Fruit fly (Drosophila melanogaster) whole organism, wandering third instar larva: Measurements from ENCODE around the gene CG7766.

Experiments
- CG9705 ChIP-seq: fragments of 200-800 bp; sonication (Bioruptor generic); optimal IDR thresholded peaks from 2 replicates; lab custom pipeline; 2018; ENCODE audit warnings: missing biosample characterization, mild to moderate bottlenecking, missing genetic modification characterization
- CrebA ChIP-seq: fragments of 200-800 bp; sonication (Bioruptor generic); optimal IDR thresholded peaks from 2 replicates; lab custom pipeline; 2016; ENCODE audit warnings: missing biosample characterization, mild to moderate bottlenecking, missing genetic modification characterization, borderline replicate concordance
- Dfd ChIP-seq: fragments of >200 bp; optimal IDR thresholded peaks from 2 replicates; lab custom pipeline; 2017; ENCODE audit warnings: missing biosample characterization, missing genetic modification characterization
- Dif ChIP-seq: fragments of 200-275, 200-300 bp; sonication (Bioruptor generic); optimal IDR thresholded peaks from 2 replicates; lab custom pipeline; 2018; ENCODE audit warnings: missing biosample characterization, missing genetic modification characterization; ENCODE audit not compliant: partially characterized antibody
- GATAd ChIP-seq: sonication (Bioruptor generic); optimal IDR thresholded peaks from 2 replicates; lab custom pipeline; 2016; ENCODE audit warnings: missing biosample characterization, missing genetic modification characterization
- HLH106 ChIP-seq: fragments of 200-800 bp; optimal IDR thresholded peaks from 3 replicates; lab custom pipeline; 2019; ENCODE audit warnings: missing biosample characterization, mild to moderate bottlenecking, missing genetic modification characterization, moderate library complexity
- Hnf4 ChIP-seq: fragments of 200-800 bp; sonication (Bioruptor generic); optimal IDR thresholded peaks from 2 replicates; lab custom pipeline; 2016; ENCODE audit warnings: missing biosample characterization, mild to moderate bottlenecking, missing genetic modification characterization
- Hr83 ChIP-seq: fragments of 200-300 bp; sonication (Bioruptor generic); optimal IDR thresholded peaks from 2 replicates; lab custom pipeline; 2016; ENCODE audit warnings: missing biosample characterization, mild to moderate bottlenecking, missing genetic modification characterization, moderate library complexity; ENCODE audit not compliant: poor library complexity, severe bottlenecking
- Jra ChIP-seq: sonication (Bioruptor generic); optimal IDR thresholded peaks from 2 replicates; lab custom pipeline; 2016; ENCODE audit warnings: missing biosample characterization, missing genetic modification characterization
- Mio ChIP-seq: sonication (Bioruptor generic); optimal IDR thresholded peaks from 2 replicates; lab custom pipeline; 2016; ENCODE audit warnings: missing biosample characterization, missing genetic modification characterization
- Myc ChIP-seq: fragments of >200 bp; optimal IDR thresholded peaks from 2 replicates; lab custom pipeline; 2017
- N ChIP-seq: fragments of >200 bp; optimal IDR thresholded peaks from 2 replicates; lab custom pipeline; 2018; ENCODE audit warnings: missing biosample characterization, missing external identifiers, missing genetic modification characterization
- OdsH ChIP-seq: fragments of 200-800 bp; sonication (Bioruptor generic); optimal IDR thresholded peaks from 2 replicates; lab custom pipeline; 2016; ENCODE audit warnings: missing biosample characterization, mild to moderate bottlenecking, missing genetic modification characterization
- Rel ChIP-seq, 2 experiments: fragments of 200-800 bp; sonication (Bioruptor generic) in 1 of 2; optimal IDR thresholded peaks; 2 replicates in 1 of 2; 3 replicates in 1 of 2; lab custom pipeline; 2016 to 2019; ENCODE audit warnings: mild to moderate bottlenecking in 2 of 2, missing biosample characterization in 2 of 2, missing genetic modification characterization in 2 of 2, moderate library complexity in 1 of 2
- Sp1 ChIP-seq: fragments of 200-800 bp; sonication (Bioruptor generic); optimal IDR thresholded peaks from 3 replicates; lab custom pipeline; 2019; ENCODE audit warnings: missing biosample characterization, mild to moderate bottlenecking, missing genetic modification characterization, moderate library complexity
- br ChIP-seq: fragments of 200-800 bp; sonication (Bioruptor generic); optimal IDR thresholded peaks from 2 replicates; lab custom pipeline; 2016; ENCODE audit warnings: missing biosample characterization, missing genetic modification characterization
- dmrt93B ChIP-seq: fragments of 200-800 bp; sonication (Bioruptor generic); optimal IDR thresholded peaks from 2 replicates; lab custom pipeline; 2018; ENCODE audit warnings: missing biosample characterization, mild to moderate bottlenecking, missing genetic modification characterization
- dsf ChIP-seq: sonication (Bioruptor generic); optimal IDR thresholded peaks from 2 replicates; lab custom pipeline; 2016; ENCODE audit warnings: missing biosample characterization, missing genetic modification characterization, borderline replicate concordance
- ey ChIP-seq: fragments of 200-800 bp; sonication (Bioruptor generic); optimal IDR thresholded peaks from 2 replicates; lab custom pipeline; 2016; ENCODE audit warnings: missing biosample characterization, missing genetic modification characterization
- foxo ChIP-seq, 2 experiments: fragments of 200-800 bp; sonication (Bioruptor generic); optimal IDR thresholded peaks; 2 replicates in 1 of 2; 3 replicates in 1 of 2; lab custom pipeline; 2016 to 2017; ENCODE audit warnings: missing biosample characterization in 2 of 2, missing genetic modification characterization in 2 of 2
- fru ChIP-seq: fragments of 200-800 bp; sonication (Bioruptor generic); optimal IDR thresholded peaks from 3 replicates; lab custom pipeline; 2016; ENCODE audit warnings: missing biosample characterization, mild to moderate bottlenecking, missing genetic modification characterization
- h ChIP-seq: fragments of 200-800 bp; sonication (Bioruptor generic); optimal IDR thresholded peaks from 3 replicates; lab custom pipeline; 2016; ENCODE audit warnings: missing biosample characterization, mild to moderate bottlenecking, missing genetic modification characterization
- lola ChIP-seq: fragments of >200 bp; optimal IDR thresholded peaks from 2 replicates; lab custom pipeline; 2017; ENCODE audit warnings: missing biosample characterization, missing genetic modification characterization
- psq ChIP-seq: fragments of 200-800 bp; sonication (Bioruptor generic); optimal IDR thresholded peaks from 3 replicates; lab custom pipeline; 2017; ENCODE audit warnings: missing biosample characterization, mild to moderate bottlenecking, missing genetic modification characterization, moderate library complexity
- rgr ChIP-seq: fragments of 200-800 bp; sonication (Bioruptor generic); optimal IDR thresholded peaks from 3 replicates; lab custom pipeline; 2016; ENCODE audit warnings: missing biosample characterization, mild to moderate bottlenecking, missing genetic modification characterization
- sage ChIP-seq: fragments of 200-800 bp; sonication (Bioruptor generic); optimal IDR thresholded peaks from 2 replicates; lab custom pipeline; 2016; ENCODE audit warnings: missing biosample characterization, mild to moderate bottlenecking, missing genetic modification characterization
- sv ChIP-seq: fragments of 200-800 bp; sonication (Bioruptor generic); optimal IDR thresholded peaks from 3 replicates; lab custom pipeline; 2016; ENCODE audit warnings: missing biosample characterization, missing genetic modification characterization
- tai ChIP-seq: sonication (Bioruptor generic); optimal IDR thresholded peaks from 2 replicates; lab custom pipeline; 2016; ENCODE audit warnings: missing biosample characterization, missing genetic modification characterization
- woc ChIP-seq: sonication (Bioruptor generic); optimal IDR thresholded peaks from 2 replicates; lab custom pipeline; 2016; ENCODE audit warnings: missing biosample characterization, mild to moderate bottlenecking, missing genetic modification characterization

The CG7766 gene

dm6 chrX:9118961-9119633 lies 15.6 kb upstream of the CG7766 start:
- no peak for TF ChIP-seq ey (GFP tag; lab: Kevin White, UChicago)
- no peak for TF ChIP-seq Rel (GFP tag; optimal IDR thresholded peaks at IDR 0.05; lab: Kevin White, UChicago)
- no peak for TF ChIP-seq Rel (tag; optimal IDR thresholded peaks at IDR 0.05; lab: Kevin White, UChicago)
- TF ChIP-seq br, result no peak
- TF ChIP-seq GATAd, result no peak
- no peak for TF ChIP-seq tai (GFP tag; lab: Kevin White, UChicago)
- TF ChIP-seq N (GFP tag; lab: Kevin White, UChicago), result no peak
- TF ChIP-seq Mio (GFP tag; lab: Kevin White, UChicago), result no peak
- TF ChIP-seq rgr, result no peak

dm6 chrX:9117831-9118230 lies 14.3 kb upstream of the CG7766 start:
- TF ChIP-seq dsf (GFP tag; lab: Kevin White, UChicago), result no peak
- no peak for TF ChIP-seq sv (GFP tag; lab: Kevin White, UChicago)
- TF ChIP-seq GATAd, result no peak
- no peak for TF ChIP-seq Dif (GFP tag; lab: Kevin White, UChicago)
- no peak for TF ChIP-seq dmrt93B (GFP tag; lab: Kevin White, UChicago)
- no peak for TF ChIP-seq woc
- no peak for TF ChIP-seq tai (GFP tag; lab: Kevin White, UChicago)
- TF ChIP-seq br, result no peak
- TF ChIP-seq HLH106, result no peak

dm6 chrX:9110155-9110909 lies 6.8 kb upstream of the CG7766 start:
- TF ChIP-seq Dfd (GFP tag; lab: Kevin White, UChicago) (peak; percentile 85), OdsH (GFP tag; lab: Kevin White, UChicago) (no peak)
- TF ChIP-seq, all 38 proteins: peak for 1

- TF ChIP-seq tai (GFP tag; lab: Kevin White, UChicago), result no peak
- TF ChIP-seq CrebA (GFP tag; lab: Kevin White, UChicago), result no peak
- TF ChIP-seq Sp1, result peak; percentile 19
- TF ChIP-seq sage (GFP tag; lab: Kevin White, UChicago), result no peak
- TF ChIP-seq Hnf4 (GFP tag; lab: Kevin White, UChicago), result no peak
- peak; percentile 21 for TF ChIP-seq rgr
- peak; percentile 17 for TF ChIP-seq Hr83 (GFP tag; lab: Kevin White, UChicago)
- peak in 1 of 2 experiments; percentile 37 for TF ChIP-seq foxo (GFP tag; optimal IDR thresholded peaks at IDR 0.05; lab: Kevin White, UChicago)
- TF ChIP-seq CG9705 (GFP tag; lab: Kevin White, UChicago), result peak; percentile 8
- no peak for TF ChIP-seq Jra
- peak; percentile 29 for TF ChIP-seq fru
- peak; percentile 68 for TF ChIP-seq woc
- no peak for TF ChIP-seq Dif (GFP tag; lab: Kevin White, UChicago)
- TF ChIP-seq h (GFP tag; lab: Kevin White, UChicago), result peak; percentile 7
- TF ChIP-seq OdsH (GFP tag; lab: Kevin White, UChicago), result peak; percentile 28
- TF ChIP-seq ey (GFP tag; lab: Kevin White, UChicago), result peak; percentile 25
- peak; percentile 58 for TF ChIP-seq HLH106
- TF ChIP-seq Myc (lab: Kevin White, UChicago), result no peak
- peak; percentile 21 for TF ChIP-seq psq (GFP tag; lab: Kevin White, UChicago)
- TF ChIP-seq dsf (GFP tag; lab: Kevin White, UChicago), result no peak
- TF ChIP-seq GATAd, result no peak
- TF ChIP-seq N (GFP tag; lab: Kevin White, UChicago), result no peak
- no peak for TF ChIP-seq lola
- TF ChIP-seq, all 38 proteins: peak for 12
Observed at dm6 chrX:9109072-9109844, 5.7 kb upstream of the CG7766 start.
